Worm (Caenorhabditis elegans) whole organism, young adult: ENCODE data around the gene kbp-3.

Experiments
- C17E4.6 ChIP-seq: fragments of 200-800 bp; sonication (Bioruptor generic); IDR thresholded peaks from 2 replicates; pipeline ENCODE4 v1.3.6; 2022; ENCODE audit warnings: missing genetic modification reagents, missing genetic modification characterization, missing compliant biosample characterization
- D2030.7 ChIP-seq: fragments of 200-800 bp; sonication (Bioruptor generic); IDR thresholded peaks from 2 replicates; pipeline ENCODE4 v1.3.6; 2022; ENCODE audit warnings: missing genetic modification reagents, missing genetic modification characterization, missing compliant biosample characterization
- F23B12.7 ChIP-seq: sonication (generic microtip); optimal IDR thresholded peaks from 2 replicates; lab custom pipeline; 2017; ENCODE audit warnings: missing genetic modification characterization, mild to moderate bottlenecking, missing compliant biosample characterization, antibody characterized with exemption, moderate library complexity; ENCODE audit not compliant: insufficient read depth
- F33H1.4 ChIP-seq: fragments of 200-800 bp; sonication (Bioruptor generic); IDR thresholded peaks from 2 replicates; pipeline ENCODE4 v1.3.6; 2022; ENCODE audit warnings: missing genetic modification reagents, missing genetic modification characterization, missing compliant biosample characterization
- F37B4.10 ChIP-seq: fragments of 200-800 bp; sonication (Bioruptor generic); IDR thresholded peaks from 2 replicates; pipeline ENCODE4 v1.3.6; 2022; ENCODE audit warnings: missing genetic modification characterization, missing compliant biosample characterization
- F39B2.1 ChIP-seq: fragments of 200-800 bp; sonication (Bioruptor generic); IDR thresholded peaks from 2 replicates; pipeline ENCODE4 v1.3.6; 2022; ENCODE audit warnings: missing genetic modification reagents, missing genetic modification characterization, missing compliant biosample characterization
- F49E8.2 ChIP-seq: sonication (generic microtip); optimal IDR thresholded peaks from 3 replicates; lab custom pipeline; 2017; ENCODE audit warnings: missing genetic modification characterization, mild to moderate bottlenecking, missing compliant biosample characterization, antibody characterized with exemption, moderate library complexity; ENCODE audit not compliant: insufficient read depth
- F57A8.1 ChIP-seq: fragments of 200-800 bp; sonication (Bioruptor generic); optimal IDR thresholded peaks from 2 replicates; lab custom pipeline; 2018; ENCODE audit warnings: mild to moderate bottlenecking, missing genetic modification characterization, moderate library complexity, missing compliant biosample characterization
- K12H6.12 ChIP-seq: fragments of 200-800 bp; sonication (Bioruptor generic); optimal IDR thresholded peaks from 2 replicates; lab custom pipeline; 2018; ENCODE audit warnings: mild to moderate bottlenecking, missing genetic modification characterization, missing compliant biosample characterization
- Y53G8AR.9 ChIP-seq: fragments of 200-800 bp; sonication (Bioruptor generic); conservative IDR thresholded peaks from 2 replicates; pipeline ENCODE4 v1.3.6; 2022; ENCODE audit warnings: missing genetic modification reagents, missing genetic modification characterization, missing compliant biosample characterization
- ama-1 ChIP-seq, 3 experiments: fragments of 150-350 bp in 1 of 3; sonication (generic microtip) in 2 of 3; optimal IDR thresholded peaks; 2 replicates each; lab custom pipeline; 2014 to 2018; ENCODE audit warnings: missing biosample characterization in 2 of 3, missing genetic modification characterization in 2 of 3, missing genetic modification reagents in 2 of 3
- aptf-2 ChIP-seq: fragments of 200-800 bp; sonication (Bioruptor generic); conservative IDR thresholded peaks from 2 replicates; pipeline ENCODE4 v1.3.6; 2022; ENCODE audit warnings: missing genetic modification reagents, missing genetic modification characterization, missing compliant biosample characterization
- attf-3 ChIP-seq: fragments of 200-800 bp; sonication (Bioruptor generic); conservative IDR thresholded peaks from 2 replicates; pipeline ENCODE4 v1.3.6; 2022; ENCODE audit warnings: missing genetic modification reagents, missing genetic modification characterization, missing compliant biosample characterization
- attf-5 ChIP-seq: fragments of 200-800 bp; sonication (Bioruptor generic); optimal IDR thresholded peaks from 2 replicates; lab custom pipeline; 2018; ENCODE audit warnings: mild to moderate bottlenecking, missing genetic modification characterization, missing compliant biosample characterization
- ceh-79 ChIP-seq: sonication (generic microtip); optimal IDR thresholded peaks from 2 replicates; lab custom pipeline; 2017; ENCODE audit warnings: mild to moderate bottlenecking, missing genetic modification characterization, missing compliant biosample characterization
- dox-1 ChIP-seq: fragments of 200-800 bp; sonication (Bioruptor generic); IDR thresholded peaks from 2 replicates; pipeline ENCODE4 v1.3.6; 2022; ENCODE audit warnings: missing genetic modification reagents, missing genetic modification characterization, missing compliant biosample characterization
- dpff-1 ChIP-seq: sonication (generic microtip); optimal IDR thresholded peaks from 2 replicates; lab custom pipeline; 2017; ENCODE audit warnings: mild to moderate bottlenecking, missing genetic modification characterization, missing compliant biosample characterization
- dpl-1 ChIP-seq: fragments of 150-350 bp; optimal IDR thresholded peaks from 2 replicates; lab custom pipeline; 2014; ENCODE audit warnings: missing biosample characterization, missing genetic modification reagents, missing genetic modification characterization
- efl-1 ChIP-seq: fragments of 150-350 bp; optimal IDR thresholded peaks from 2 replicates; lab custom pipeline; 2014; ENCODE audit warnings: missing biosample characterization, missing genetic modification reagents, missing genetic modification characterization
- ekl-4 ChIP-seq: fragments of 200-800 bp; sonication (Bioruptor generic); IDR thresholded peaks from 2 replicates; pipeline ENCODE4 v1.3.6; 2022; ENCODE audit warnings: missing genetic modification reagents, missing genetic modification characterization, missing compliant biosample characterization
- him-1 ChIP-seq: sonication (generic microtip); optimal IDR thresholded peaks from 2 replicates; lab custom pipeline; 2016; ENCODE audit warnings: missing genotype, missing genetic modification reagents, missing genetic modification characterization, missing compliant biosample characterization
- hmg-1.2 ChIP-seq: fragments of 200-800 bp; sonication (Bioruptor generic); IDR thresholded peaks from 2 replicates; pipeline ENCODE4 v1.3.6; 2022; ENCODE audit warnings: missing genetic modification reagents, missing genetic modification characterization, missing compliant biosample characterization
- lag-1 ChIP-seq: fragments of 200-800 bp; sonication (Bioruptor generic); IDR thresholded peaks from 2 replicates; pipeline ENCODE4 v1.3.6; 2022; ENCODE audit warnings: missing genetic modification reagents, missing genetic modification characterization, missing compliant biosample characterization
- lin-35 ChIP-seq, 3 experiments: fragments of 150-350 bp in 2 of 3; sonication (generic microtip) in 1 of 3; optimal IDR thresholded peaks; 2 replicates each; lab custom pipeline; 2014 to 2018; ENCODE audit warnings: missing biosample characterization in 3 of 3, missing genetic modification characterization in 3 of 3, missing genetic modification reagents in 3 of 3
- lin-54 ChIP-seq: fragments of 200-800 bp; sonication (Bioruptor generic); optimal IDR thresholded peaks from 2 replicates; lab custom pipeline; 2018; ENCODE audit warnings: mild to moderate bottlenecking, missing genetic modification characterization, missing compliant biosample characterization
- lir-1 ChIP-seq: fragments of 200-800 bp; sonication (Bioruptor generic); conservative IDR thresholded peaks from 2 replicates; pipeline ENCODE4 v1.3.6; 2022; ENCODE audit warnings: missing genetic modification reagents, missing genetic modification characterization, missing compliant biosample characterization
- lsl-1 ChIP-seq: fragments of 200-800 bp; sonication (Bioruptor generic); optimal IDR thresholded peaks from 2 replicates; lab custom pipeline; 2018; ENCODE audit warnings: mild to moderate bottlenecking, missing genetic modification characterization, moderate library complexity, missing compliant biosample characterization
- madf-10 ChIP-seq: sonication (generic microtip); optimal IDR thresholded peaks from 2 replicates; lab custom pipeline; 2016; ENCODE audit warnings: mild to moderate bottlenecking, missing genetic modification characterization, missing compliant biosample characterization
- madf-6 ChIP-seq: fragments of 200-800 bp; sonication (Bioruptor generic); IDR thresholded peaks from 2 replicates; pipeline ENCODE4 v1.3.6; 2022; ENCODE audit warnings: missing genetic modification reagents, missing genetic modification characterization, missing compliant biosample characterization
- mcd-1 ChIP-seq: fragments of 200-800 bp; sonication (Bioruptor generic); IDR thresholded peaks from 2 replicates; pipeline ENCODE4 v1.3.6; 2022; ENCODE audit warnings: missing genetic modification reagents, missing genetic modification characterization, missing compliant biosample characterization
- mxl-1 ChIP-seq: sonication (generic microtip); optimal IDR thresholded peaks from 2 replicates; lab custom pipeline; 2016; ENCODE audit warnings: missing genetic modification characterization, missing compliant biosample characterization
- nhr-120 ChIP-seq: fragments of 200-800 bp; sonication (Bioruptor generic); IDR thresholded peaks from 2 replicates; pipeline ENCODE4 v1.3.6; 2022; ENCODE audit warnings: missing genetic modification characterization, missing compliant biosample characterization
- nhr-80 ChIP-seq: sonication (generic microtip); optimal IDR thresholded peaks from 2 replicates; lab custom pipeline; 2016; ENCODE audit warnings: missing genetic modification characterization, missing compliant biosample characterization
- rcor-1 ChIP-seq: fragments of 200-800 bp; sonication (Bioruptor generic); IDR thresholded peaks from 2 replicates; pipeline ENCODE4 v1.3.6; 2022; ENCODE audit warnings: missing genetic modification reagents, missing genetic modification characterization, missing compliant biosample characterization
- snpc-1.3 ChIP-seq: sonication (generic microtip); optimal IDR thresholded peaks from 2 replicates; lab custom pipeline; 2017; ENCODE audit warnings: missing genetic modification characterization, mild to moderate bottlenecking, missing compliant biosample characterization, antibody characterized with exemption, moderate library complexity, missing genotype, missing genetic modification reagents; ENCODE audit not compliant: insufficient read depth
- tbx-9 ChIP-seq: sonication (generic microtip); optimal IDR thresholded peaks from 2 replicates; lab custom pipeline; 2016; ENCODE audit warnings: borderline replicate concordance, missing genetic modification characterization, inconsistent platforms, missing compliant biosample characterization
- tlf-1 ChIP-seq: fragments of 200-800 bp; sonication (Bioruptor generic); optimal IDR thresholded peaks from 2 replicates; lab custom pipeline; 2018; ENCODE audit warnings: mild to moderate bottlenecking, missing genetic modification characterization, missing compliant biosample characterization
- zfh-2 ChIP-seq: fragments of 200-800 bp; sonication (Bioruptor generic); conservative IDR thresholded peaks from 2 replicates; pipeline ENCODE4 v1.3.6; 2022; ENCODE audit warnings: missing genetic modification reagents, missing genetic modification characterization, missing compliant biosample characterization
- ztf-18 ChIP-seq: sonication (generic microtip); optimal IDR thresholded peaks from 2 replicates; lab custom pipeline; 2016; ENCODE audit warnings: missing genotype, mild to moderate bottlenecking, missing genetic modification characterization, missing compliant biosample characterization
- ztf-6 ChIP-seq: fragments of 200-800 bp; sonication (Bioruptor generic); IDR thresholded peaks from 2 replicates; pipeline ENCODE4 v1.3.6; 2022; ENCODE audit warnings: missing genetic modification reagents, missing genetic modification characterization, missing compliant biosample characterization

kbp-3 gene

ce11 chrII:14390036-14390763, at the start of gene kbp-3, which contains the start of gene nurf-1:
Gene kbp-3, minus strand, starts transcription at chrII:14390078.
Gene nurf-1, plus strand, starts transcription at chrII:14390713.
- no peak for TF ChIP-seq him-1
- TF ChIP-seq ztf-6: no peak
- peak; percentile 80 for TF ChIP-seq attf-5 (GFP tag; lab: Kevin White, UChicago)
- peak; percentile 83 for TF ChIP-seq efl-1
- no peak for TF ChIP-seq F57A8.1 (GFP tag; lab: Kevin White, UChicago)
- TF ChIP-seq D2030.7 (GFP tag; lab: Robert Waterston, UW): peak; percentile 34; the same call in 1 of the 2 replicates
- no peak for TF ChIP-seq tbx-9 (tag; lab: Kevin White, UChicago)
- TF ChIP-seq zfh-2: no peak
- no peak for TF ChIP-seq mxl-1
- peak; percentile 85 for TF ChIP-seq F33H1.4 (GFP tag; lab: Robert Waterston, UW)
- no peak for TF ChIP-seq aptf-2
- TF ChIP-seq mcd-1 (GFP tag; lab: Robert Waterston, UW): peak; percentile 61
- no peak for TF ChIP-seq ekl-4 (GFP tag; lab: Robert Waterston, UW)
- no peak for TF ChIP-seq madf-10 (tag; lab: Kevin White, UChicago)
- no peak for TF ChIP-seq F39B2.1 (GFP tag; lab: Robert Waterston, UW)
- no peak for TF ChIP-seq lir-1
- TF ChIP-seq F23B12.7 (tag; lab: Kevin White, UChicago): peak; percentile 60
- TF ChIP-seq ztf-18: peak; percentile 8
- TF ChIP-seq ceh-79 (tag; lab: Kevin White, UChicago): no peak
- peak; percentile 79 for TF ChIP-seq lin-54 (GFP tag; lab: Kevin White, UChicago)
- TF ChIP-seq F37B4.10 (GFP tag; lab: Robert Waterston, UW): no peak
- TF ChIP-seq nhr-80 (tag; lab: Kevin White, UChicago): peak; percentile 17
- no peak for TF ChIP-seq tlf-1 (GFP tag; lab: Kevin White, UChicago)
- TF ChIP-seq lag-1 (GFP tag; lab: Robert Waterston, UW): no peak
- peak; percentile 64 for TF ChIP-seq lsl-1
- TF ChIP-seq rcor-1 (GFP tag; lab: Robert Waterston, UW): no peak
- no peak for TF ChIP-seq attf-3 (GFP tag; lab: Robert Waterston, UW)
- TF ChIP-seq K12H6.12: peak; percentile 5
- TF ChIP-seq snpc-1.3 (tag; lab: Kevin White, UChicago): no peak
- peak; percentile 70 for TF ChIP-seq madf-6
- no peak for TF ChIP-seq Y53G8AR.9 (GFP tag; lab: Robert Waterston, UW)
- no peak for TF ChIP-seq nhr-120 (GFP tag; lab: Robert Waterston, UW)
- no peak for TF ChIP-seq C17E4.6 (GFP tag; lab: Robert Waterston, UW)
- no peak for TF ChIP-seq ama-1 (optimal IDR thresholded peaks at IDR 0.05; lab: Kevin White, UChicago)
- no peak for TF ChIP-seq ama-1 (GFP tag; optimal IDR thresholded peaks at IDR 0.05; lab: Kevin White, UChicago)
- peak in 1 of 3 experiments; percentile 56 for TF ChIP-seq lin-35 (GFP tag; optimal IDR thresholded peaks at IDR 0.05; lab: Kevin White, UChicago)
- peak; percentile 22; the same call in 1 of the 2 replicates for TF ChIP-seq hmg-1.2 (GFP tag; lab: Robert Waterston, UW)
- peak; percentile 78 for TF ChIP-seq dox-1 (GFP tag; lab: Robert Waterston, UW)
- TF ChIP-seq dpl-1 (GFP tag; lab: Kevin White, UChicago): peak; percentile 69
- TF ChIP-seq F49E8.2 (tag; lab: Kevin White, UChicago): no peak
- no peak for TF ChIP-seq dpff-1 (tag; lab: Kevin White, UChicago)
